Worm (Caenorhabditis elegans): Measurements from ENCODE around the gene str-163.

DNA sequence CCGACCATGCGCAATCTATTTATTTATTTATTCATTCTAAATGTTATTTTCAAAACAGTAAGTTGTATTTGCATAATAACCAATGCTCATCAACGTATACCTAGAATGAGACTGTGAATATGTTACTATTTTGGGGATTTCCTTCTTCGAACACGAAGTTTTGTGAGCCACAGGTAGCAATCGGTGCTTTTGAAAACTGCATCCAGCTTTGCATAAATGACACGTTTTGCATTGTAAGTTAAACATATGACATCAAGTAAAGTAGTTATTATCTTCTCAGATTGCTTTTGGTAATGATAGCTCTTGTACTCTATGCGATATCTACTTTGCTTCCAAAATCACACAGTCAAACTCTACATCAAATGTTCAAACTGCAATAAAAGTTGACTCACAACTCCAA lies 28.5 kb downstream of the str-163 start, which contains the start of gene E03H12.4:
- TF ChIP-seq sptf-2 (GFP tag; optimal IDR thresholded peaks at IDR 0.05): no peak
- no peak for TF ChIP-seq nfyb-1 (GFP tag; IDR thresholded peaks at IDR 0.05)
- TF ChIP-seq hmg-20 (GFP tag; IDR thresholded peaks at IDR 0.05): no peak
- no peak for TF ChIP-seq zim-3 (tag; optimal IDR thresholded peaks at IDR 0.05)
- TF ChIP-seq unc-62 (GFP tag; optimal IDR thresholded peaks at IDR 0.05): no peak
- TF ChIP-seq ztf-18 (tag; optimal IDR thresholded peaks at IDR 0.05): no peak
- TF ChIP-seq pha-4 (tag; optimal IDR thresholded peaks at IDR 0.05): no peak

All from whole organism, young adult.